Worm (Caenorhabditis elegans): ENCODE results near the gene lron-7.
A peak's percentile ranks its signal among the peaks of the same experiment; 100 is the strongest.

lron-7 gene

ce11 chrX:7328065-7328564 is 36.2 kb downstream of the lron-7 start:
- TF ChIP-seq let-607 (tag; optimal IDR thresholded peaks at IDR 0.05) (no peak), F57C9.4 (tag; optimal IDR thresholded peaks at IDR 0.05) (no peak), F33H1.4 (GFP tag; IDR thresholded peaks at IDR 0.05) (no peak), ets-4 (GFP tag; optimal IDR thresholded peaks at IDR 0.05) (no peak), ceh-40 (GFP tag; IDR thresholded peaks at IDR 0.05) (no peak), hmg-1.2 (GFP tag; IDR thresholded peaks at IDR 0.05) (no peak), F49E8.2 (tag; optimal IDR thresholded peaks at IDR 0.05; ENCODE audit: insufficient read depth) (no peak), rpc-1 (optimal IDR thresholded peaks at IDR 0.05) (no peak), rpc-1 (tag; optimal IDR thresholded peaks at IDR 0.05) (no peak), atf-7 (tag; optimal IDR thresholded peaks at IDR 0.05) (no peak), snpc-1.1 (tag; optimal IDR thresholded peaks at IDR 0.05; ENCODE audit: insufficient read depth) (no peak), dpff-1 (tag; optimal IDR thresholded peaks at IDR 0.05) (no peak), nhr-179 (tag; optimal IDR thresholded peaks at IDR 0.05) (no peak), ama-1 (optimal IDR thresholded peaks at IDR 0.05) (no peak), ama-1 (GFP tag; optimal IDR thresholded peaks at IDR 0.05) (no peak)

DNA sequence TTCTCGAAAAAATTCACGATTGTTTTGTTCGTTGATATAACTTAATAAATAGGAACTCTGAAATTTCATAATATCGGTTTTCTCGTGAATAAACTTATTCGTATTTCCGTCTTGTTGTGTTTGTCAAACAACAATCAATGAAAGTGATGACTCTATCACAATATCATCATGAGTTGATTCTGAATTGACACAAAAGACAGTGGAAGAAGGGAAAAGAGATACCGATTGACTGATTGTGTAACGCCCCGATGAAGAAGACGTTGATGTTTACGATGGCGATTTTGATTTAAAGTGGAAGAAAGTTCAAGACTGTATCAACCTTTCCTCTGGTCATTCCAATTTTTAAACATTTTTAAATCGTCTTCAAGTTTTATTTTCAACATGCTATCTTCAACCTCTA is 37.7 kb downstream of the lron-7 start, which contains the start of gene ttr-59:
ttr-59 (plus strand) TSS at position 218 of the 400 bp plus-strand sequence.
- TF ChIP-seq lag-1 (GFP tag; IDR thresholded peaks at IDR 0.05), result no peak
- TF ChIP-seq dox-1 (GFP tag; IDR thresholded peaks at IDR 0.05), result no peak
- no peak for TF ChIP-seq ztf-26 (tag; optimal IDR thresholded peaks at IDR 0.05)
- no peak for TF ChIP-seq T26A5.8 (tag; optimal IDR thresholded peaks at IDR 0.05)
- no peak for TF ChIP-seq Y79H2A.3 (GFP tag; conservative IDR thresholded peaks at IDR 0.05)
- no peak for TF ChIP-seq aptf-2 (GFP tag; conservative IDR thresholded peaks at IDR 0.05)
- no peak for TF ChIP-seq dpl-1 (GFP tag; optimal IDR thresholded peaks at IDR 0.05)
- TF ChIP-seq sea-2 (GFP tag; IDR thresholded peaks at IDR 0.05), result no peak
- TF ChIP-seq attf-3 (GFP tag; conservative IDR thresholded peaks at IDR 0.05), result no peak

DNA sequence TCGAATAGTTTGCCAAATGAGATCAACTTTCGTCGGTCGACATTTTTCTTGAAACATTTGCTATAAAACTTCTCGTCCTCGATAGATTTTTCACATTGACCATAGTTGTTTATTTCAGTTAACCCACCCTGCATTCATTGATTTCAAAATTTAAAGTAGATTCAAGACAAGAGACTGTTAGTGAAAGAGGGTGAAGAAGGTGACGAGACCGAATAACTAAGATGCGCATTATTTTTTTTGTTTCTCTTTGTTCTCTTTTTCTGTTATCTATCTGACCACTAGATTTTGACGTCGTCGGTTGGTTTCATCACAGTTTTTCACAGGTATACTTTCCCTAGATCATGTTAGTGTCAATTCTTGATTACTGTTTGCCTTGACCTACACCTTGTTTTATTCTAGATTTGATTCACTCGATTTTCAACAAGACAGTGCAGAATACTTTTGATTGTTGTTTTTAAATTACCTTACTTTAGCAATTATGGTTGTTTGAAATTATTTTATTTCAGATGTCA is 38.8 kb downstream of the lron-7 start, which contains the start of gene ttr-30:
ttr-30 (plus strand) TSS at position 265 of the 512 bp plus-strand sequence.
- TF ChIP-seq K12H6.12 (tag; optimal IDR thresholded peaks at IDR 0.05), result no peak
- TF ChIP-seq ztf-26 (tag; optimal IDR thresholded peaks at IDR 0.05), result peak; percentile 5

DNA sequence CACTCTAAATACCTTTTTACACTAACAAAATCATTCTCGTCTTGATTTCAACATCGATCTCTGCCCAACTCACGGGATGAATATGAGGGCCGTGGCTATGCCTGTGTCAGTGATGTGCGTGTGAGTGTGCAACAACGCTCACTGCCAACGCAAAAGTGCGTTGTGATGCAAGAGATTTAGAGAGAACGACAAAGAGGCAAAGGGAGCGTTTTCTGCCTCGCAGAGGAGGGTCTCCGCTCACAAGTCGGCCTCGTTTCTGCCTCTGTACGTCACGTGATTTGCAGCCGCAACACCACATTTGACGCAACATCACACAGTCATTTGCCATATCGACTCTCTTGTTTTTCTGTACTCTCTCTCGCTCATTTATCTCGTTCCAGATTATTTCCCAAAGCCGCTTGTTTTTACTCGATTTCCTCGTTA is 42.4 kb downstream of the lron-7 start, which contains the start of gene epg-7:
epg-7 (plus strand) TSS at position 413 of the 423 bp plus-strand sequence.
- TF ChIP-seq lin-40 (tag; optimal IDR thresholded peaks at IDR 0.05) (peak; percentile 96), dox-1 (GFP tag; IDR thresholded peaks at IDR 0.05) (peak; percentile 91), egrh-3 (GFP tag; IDR thresholded peaks at IDR 0.05) (peak; percentile 47; the same call in 1 of the 2 replicates), K12H6.12 (tag; optimal IDR thresholded peaks at IDR 0.05) (peak; percentile 95), let-607 (tag; optimal IDR thresholded peaks at IDR 0.05) (peak; percentile 50 to 79), madf-10 (tag; optimal IDR thresholded peaks at IDR 0.05) (peak; percentile 80), unc-130 (GFP tag; optimal IDR thresholded peaks at IDR 0.05) (no peak), ztf-18 (tag; optimal IDR thresholded peaks at IDR 0.05) (peak; percentile 57), ztf-28 (GFP tag; IDR thresholded peaks at IDR 0.05) (no peak), tbp1 (GFP tag; optimal IDR thresholded peaks at IDR 0.05) (peak; percentile 66), repo-1 (tag; optimal IDR thresholded peaks at IDR 0.05) (peak; percentile 61), lin-35 (GFP tag; optimal IDR thresholded peaks at IDR 0.05) (peak in 1 of 3 experiments; percentile 85), dpff-1 (tag; optimal IDR thresholded peaks at IDR 0.05) (no peak), snpc-3.4 (tag; optimal IDR thresholded peaks at IDR 0.05) (peak; percentile 2), B0019.2 (GFP tag; conservative IDR thresholded peaks at IDR 0.05) (no peak), rpc-1 (optimal IDR thresholded peaks at IDR 0.05) (no peak), rpc-1 (tag; optimal IDR thresholded peaks at IDR 0.05) (no peak), pha-4 (tag; optimal IDR thresholded peaks at IDR 0.05) (peak; percentile 90), bed-1 (GFP tag; IDR thresholded peaks at IDR 0.05) (no peak), ztf-22 (GFP tag; optimal IDR thresholded peaks at IDR 0.05) (peak; percentile 78), lin-54 (GFP tag; optimal IDR thresholded peaks at IDR 0.05) (peak; percentile 64), lag-1 (GFP tag; IDR thresholded peaks at IDR 0.05) (no peak), rec-8 (tag; optimal IDR thresholded peaks at IDR 0.05) (no peak), B0261.1 (tag; optimal IDR thresholded peaks at IDR 0.05) (peak; percentile 5), cebp-2 (GFP tag; IDR thresholded peaks at IDR 0.05) (0 out of 2 replicates have a peak, but pooled peaks have one; percentile 60)
